Worm (Caenorhabditis elegans): ENCODE data around the gene Y69A2AR.28.
A peak's percentile ranks its signal among the peaks of the same experiment; 100 is the strongest.

The Y69A2AR.28 gene

ce11 chrIV:2603556-2604021 is 9.3 kb downstream of the Y69A2AR.28 start:
- TF ChIP-seq daf-8 (GFP tag; IDR thresholded peaks at IDR 0.05) (no peak), php-3 (GFP tag; IDR thresholded peaks at IDR 0.05) (no peak), nhr-76 (tag; optimal IDR thresholded peaks at IDR 0.05) (no peak), zag-1 (tag; optimal IDR thresholded peaks at IDR 0.05) (no peak), D1046.2 (GFP tag; IDR thresholded peaks at IDR 0.05) (no peak), attf-4 (tag; optimal IDR thresholded peaks at IDR 0.05) (no peak), hlh-11 (tag; optimal IDR thresholded peaks at IDR 0.05) (peak; percentile 81), hmg-1.1 (GFP tag; IDR thresholded peaks at IDR 0.05) (no peak), F37D6.2 (tag; optimal IDR thresholded peaks at IDR 0.05) (no peak), ZK337.2 (GFP tag; IDR thresholded peaks at IDR 0.05) (no peak), lin-29 (GFP tag; IDR thresholded peaks at IDR 0.05) (no peak), aly-2 (tag; optimal IDR thresholded peaks at IDR 0.05) (no peak), aha-1 (tag) (peak; percentile 94), spr-1 (tag; optimal IDR thresholded peaks at IDR 0.05) (no peak), mxl-2 (GFP tag; conservative IDR thresholded peaks at IDR 0.05) (no peak), cey-2 (tag; optimal IDR thresholded peaks at IDR 0.05; ENCODE audit: borderline replicate concordance, insufficient read depth) (no peak), ceh-28 (tag; optimal IDR thresholded peaks at IDR 0.05) (no peak), ctbp-1 (GFP tag; IDR thresholded peaks at IDR 0.05) (no peak), ztf-11 (tag; optimal IDR thresholded peaks at IDR 0.05) (no peak), zip-11 (GFP tag; IDR thresholded peaks at IDR 0.05) (no peak), nhr-6 (tag; optimal IDR thresholded peaks at IDR 0.05) (no peak), ceh-82 (tag; optimal IDR thresholded peaks at IDR 0.05) (no peak), tag-97 (GFP tag; IDR thresholded peaks at IDR 0.05) (no peak), dve-1 (tag; optimal IDR thresholded peaks at IDR 0.05; ENCODE audit: insufficient read depth) (peak; percentile 25), nhr-237 (tag; optimal IDR thresholded peaks at IDR 0.05) (no peak), F44E2.7 (GFP tag; IDR thresholded peaks at IDR 0.05) (no peak), ztf-7 (tag; optimal IDR thresholded peaks at IDR 0.05) (no peak), ama-1 (optimal IDR thresholded peaks at IDR 0.05) (peak; percentile 28), nhr-25 (tag; optimal IDR thresholded peaks at IDR 0.05; ENCODE audit: borderline replicate concordance, insufficient read depth) (no peak), F26F4.8 (GFP tag; conservative IDR thresholded peaks at IDR 0.05) (no peak), nhr-102 (tag; optimal IDR thresholded peaks at IDR 0.05) (no peak), dmd-8 (GFP tag; IDR thresholded peaks at IDR 0.05) (no peak), ceh-32 (tag; optimal IDR thresholded peaks at IDR 0.05; ENCODE audit: poor library complexity) (no peak), spr-3 (GFP tag; optimal IDR thresholded peaks at IDR 0.05) (no peak), daf-16 (GFP tag; optimal IDR thresholded peaks at IDR 0.05) (no peak), daf-16 (tag; optimal IDR thresholded peaks at IDR 0.05) (peak; percentile 15), dmd-6 (GFP tag; IDR thresholded peaks at IDR 0.05) (peak; percentile 23; the same call in 1 of the 2 replicates), Y5F2A.4 (GFP tag; optimal IDR thresholded peaks at IDR 0.05) (no peak), nhr-111 (GFP tag; optimal IDR thresholded peaks at IDR 0.05) (no peak), lir-3 (tag; optimal IDR thresholded peaks at IDR 0.05) (no peak), ZK546.5 (tag; optimal IDR thresholded peaks at IDR 0.05) (no peak), ces-1 (GFP tag; optimal IDR thresholded peaks at IDR 0.05) (no peak), mdl-1 (tag; optimal IDR thresholded peaks at IDR 0.05) (no peak), zfp-2 (tag; optimal IDR thresholded peaks at IDR 0.05) (no peak), nhr-42 (GFP tag; IDR thresholded peaks at IDR 0.05) (no peak), lin-13 (GFP tag; optimal IDR thresholded peaks at IDR 0.05) (peak; percentile 48), Y75B8A.6 (GFP tag; IDR thresholded peaks at IDR 0.05) (no peak), tra-1 (GFP tag; IDR thresholded peaks at IDR 0.05) (no peak), hlh-30 (tag; optimal IDR thresholded peaks at IDR 0.05; ENCODE audit: insufficient read depth) (peak; percentile 89), lin-1 (GFP tag; IDR thresholded peaks at IDR 0.05) (no peak), egl-27 (tag; optimal IDR thresholded peaks at IDR 0.05) (no peak), nhr-41 (GFP tag; IDR thresholded peaks at IDR 0.05) (peak; percentile 33; the same call in 1 of the 2 replicates), nhr-11 (tag; optimal IDR thresholded peaks at IDR 0.05) (no peak)
